Worm (Caenorhabditis elegans) whole organism, L3 larva: ENCODE results near the gene D2096.10.
A peak's percentile ranks its signal among the peaks of the same experiment; 100 is the strongest.

Experiments used
- R02D3.7 ChIP-seq: fragments of 150-350 bp; optimal IDR thresholded peaks from 2 replicates; lab custom pipeline; 2014; ENCODE audit warnings: missing biosample characterization, missing genetic modification characterization
- aly-2 ChIP-seq: fragments of 150-350 bp; optimal IDR thresholded peaks from 2 replicates; lab custom pipeline; 2014; ENCODE audit warnings: missing biosample characterization, missing genetic modification characterization
- ama-1 ChIP-seq: fragments of 150-350 bp; optimal IDR thresholded peaks from 2 replicates; lab custom pipeline; 2018
- ceh-16 ChIP-seq: sonication (generic microtip); optimal IDR thresholded peaks from 2 replicates; lab custom pipeline; 2017; ENCODE audit warnings: missing biosample characterization, missing genetic modification characterization
- ceh-28 ChIP-seq: fragments of 150-350 bp; optimal IDR thresholded peaks from 2 replicates; lab custom pipeline; 2014; ENCODE audit warnings: missing biosample characterization, missing genetic modification reagents, missing genetic modification characterization
- ceh-82 ChIP-seq: fragments of 150-350 bp; optimal IDR thresholded peaks from 2 replicates; lab custom pipeline; 2014; ENCODE audit warnings: missing biosample characterization, missing genetic modification characterization
- ceh-9 ChIP-seq: sonication (generic microtip); optimal IDR thresholded peaks from 2 replicates; lab custom pipeline; 2018; ENCODE audit warnings: missing biosample characterization, missing genetic modification characterization
- daf-12 ChIP-seq: fragments of 150-350 bp; optimal IDR thresholded peaks from 2 replicates; lab custom pipeline; 2014; ENCODE audit warnings: missing biosample characterization, missing genetic modification reagents, missing genetic modification characterization
- egl-27 ChIP-seq: sonication (generic microtip); optimal IDR thresholded peaks from 4 replicates; lab custom pipeline; 2017; ENCODE audit warnings: missing biosample characterization, missing genetic modification reagents, missing genetic modification characterization
- egl-5 ChIP-seq: fragments of 150-350 bp; optimal IDR thresholded peaks from 2 replicates; lab custom pipeline; 2017; ENCODE audit warnings: missing biosample characterization, missing genetic modification reagents, missing genetic modification characterization, inconsistent platforms
- elt-1 ChIP-seq: fragments of 150-350 bp; optimal IDR thresholded peaks from 2 replicates; lab custom pipeline; 2014; ENCODE audit warnings: missing biosample characterization, missing genetic modification characterization
- elt-2 ChIP-seq: sonication (generic microtip); optimal IDR thresholded peaks from 2 replicates; lab custom pipeline; 2016; ENCODE audit warnings: missing genetic modification reagents, mild to moderate bottlenecking, missing genetic modification characterization, missing compliant biosample characterization
- elt-3 ChIP-seq, 3 experiments: fragments of 150-350 bp in 1 of 3; sonication (generic microtip) in 2 of 3; optimal IDR thresholded peaks; 2 replicates in 2 of 3; 4 replicates in 1 of 3; lab custom pipeline; 2014 to 2017; ENCODE audit warnings: missing biosample characterization in 3 of 3, missing genetic modification characterization in 3 of 3
- eor-1 ChIP-seq, 2 experiments: fragments of 150-350 bp; optimal IDR thresholded peaks; 2 replicates each; lab custom pipeline; 2014 to 2018; ENCODE audit warnings: missing biosample characterization in 2 of 2, missing genetic modification characterization in 2 of 2
- fkh-10 ChIP-seq: sonication (generic microtip); optimal IDR thresholded peaks from 2 replicates; lab custom pipeline; 2017; ENCODE audit warnings: missing biosample characterization, missing genetic modification reagents, missing genetic modification characterization
- fkh-2 ChIP-seq: fragments of 150-350 bp; optimal IDR thresholded peaks from 2 replicates; lab custom pipeline; 2014; ENCODE audit warnings: missing biosample characterization, missing genetic modification reagents, missing genetic modification characterization
- fos-1 ChIP-seq: fragments of 150-350 bp; optimal IDR thresholded peaks from 2 replicates; lab custom pipeline; 2014; ENCODE audit warnings: missing biosample characterization, missing genetic modification characterization
- hmg-11 ChIP-seq: sonication (generic microtip); optimal IDR thresholded peaks from 2 replicates; lab custom pipeline; 2016; ENCODE audit warnings: missing genetic modification characterization, missing compliant biosample characterization
- jun-1 ChIP-seq: fragments of 150-350 bp; optimal IDR thresholded peaks from 2 replicates; lab custom pipeline; 2014; ENCODE audit warnings: missing biosample characterization, missing genetic modification reagents, missing genetic modification characterization
- lin-15B ChIP-seq: fragments of 150-350 bp; optimal IDR thresholded peaks from 2 replicates; lab custom pipeline; 2014; ENCODE audit warnings: missing biosample characterization, missing genetic modification characterization
- lin-39 ChIP-seq: fragments of 150-350 bp; optimal IDR thresholded peaks from 2 replicates; lab custom pipeline; 2018; ENCODE audit warnings: missing biosample characterization, missing genetic modification reagents, missing genetic modification characterization
- lsy-12 ChIP-seq: sonication (generic microtip); optimal IDR thresholded peaks from 2 replicates; lab custom pipeline; 2016; ENCODE audit warnings: mild to moderate bottlenecking, missing genetic modification characterization, missing compliant biosample characterization
- mdl-1 ChIP-seq: fragments of 150-350 bp; optimal IDR thresholded peaks from 2 replicates; lab custom pipeline; 2014; ENCODE audit warnings: missing biosample characterization, missing genetic modification characterization
- mml-1 ChIP-seq: fragments of 150-350 bp; sonication (generic microtip); optimal IDR thresholded peaks from 3 replicates; lab custom pipeline; 2014; ENCODE audit warnings: missing biosample characterization, missing genetic modification characterization
- nfya-1 ChIP-seq: sonication (generic microtip); optimal IDR thresholded peaks from 2 replicates; lab custom pipeline; 2017; ENCODE audit warnings: missing genetic modification characterization, mild to moderate bottlenecking, missing compliant biosample characterization, antibody characterized with exemption, moderate library complexity; ENCODE audit not compliant: insufficient read depth
- nhr-11 ChIP-seq: fragments of 150-350 bp; optimal IDR thresholded peaks from 2 replicates; lab custom pipeline; 2014; ENCODE audit warnings: missing biosample characterization, missing genetic modification characterization
- nhr-12 ChIP-seq: fragments of 150-350 bp; optimal IDR thresholded peaks from 2 replicates; lab custom pipeline; 2014; ENCODE audit warnings: missing biosample characterization, missing genetic modification characterization
- nhr-23 ChIP-seq: fragments of 150-350 bp; optimal IDR thresholded peaks from 2 replicates; lab custom pipeline; 2014; ENCODE audit warnings: missing biosample characterization, missing genetic modification reagents, missing genetic modification characterization
- nhr-25 ChIP-seq: sonication (generic microtip); optimal IDR thresholded peaks from 2 replicates; lab custom pipeline; 2017; ENCODE audit warnings: missing biosample characterization, missing genetic modification characterization
- nhr-43 ChIP-seq: sonication (generic microtip); optimal IDR thresholded peaks from 2 replicates; lab custom pipeline; 2016; ENCODE audit warnings: mild to moderate bottlenecking, missing genetic modification characterization, missing compliant biosample characterization; ENCODE audit not compliant: poor library complexity, severe bottlenecking
- nhr-67 ChIP-seq: fragments of 150-350 bp; optimal IDR thresholded peaks from 2 replicates; lab custom pipeline; 2014; ENCODE audit warnings: missing biosample characterization, missing genetic modification characterization
- nhr-76 ChIP-seq: fragments of 150-350 bp; sonication (generic microtip); optimal IDR thresholded peaks from 5 replicates; lab custom pipeline; 2014; ENCODE audit warnings: missing biosample characterization, missing genetic modification characterization
- nhr-77 ChIP-seq: fragments of 150-350 bp; optimal IDR thresholded peaks from 2 replicates; lab custom pipeline; 2014; ENCODE audit warnings: missing biosample characterization, missing genetic modification characterization
- pha-4 ChIP-seq: fragments of 150-350 bp; optimal IDR thresholded peaks from 2 replicates; lab custom pipeline; 2014; ENCODE audit warnings: missing biosample characterization, missing genetic modification reagents, missing genetic modification characterization
- pqm-1 ChIP-seq: fragments of 150-350 bp; optimal IDR thresholded peaks from 2 replicates; lab custom pipeline; 2017; ENCODE audit warnings: missing biosample characterization, missing genetic modification characterization, inconsistent platforms
- sea-2 ChIP-seq: fragments of 150-350 bp; sonication (generic microtip); optimal IDR thresholded peaks from 4 replicates; lab custom pipeline; 2014; ENCODE audit warnings: missing biosample characterization, missing genetic modification reagents, missing genetic modification characterization
- skn-1 ChIP-seq: fragments of 150-350 bp; optimal IDR thresholded peaks from 2 replicates; lab custom pipeline; 2014; ENCODE audit warnings: missing biosample characterization, missing genetic modification characterization
- snpc-4 ChIP-seq: fragments of 150-350 bp; optimal IDR thresholded peaks from 2 replicates; lab custom pipeline; 2014; ENCODE audit warnings: missing biosample characterization, missing genetic modification characterization
- tbx-2 ChIP-seq: sonication (generic microtip); optimal IDR thresholded peaks from 2 replicates; lab custom pipeline; 2016; ENCODE audit warnings: mild to moderate bottlenecking, missing genetic modification characterization, missing compliant biosample characterization
- unc-39 ChIP-seq: sonication (generic microtip); optimal IDR thresholded peaks from 4 replicates; lab custom pipeline; 2017; ENCODE audit warnings: missing biosample characterization, missing genetic modification characterization
- unc-62 ChIP-seq: fragments of 150-350 bp; sonication (generic microtip); optimal IDR thresholded peaks from 4 replicates; lab custom pipeline; 2014; ENCODE audit warnings: missing biosample characterization, missing genetic modification reagents, missing genetic modification characterization
- zag-1 ChIP-seq: fragments of 150-350 bp; optimal IDR thresholded peaks from 2 replicates; lab custom pipeline; 2014; ENCODE audit warnings: missing biosample characterization, missing genetic modification characterization
- ztf-11 ChIP-seq: fragments of 150-350 bp; optimal IDR thresholded peaks from 2 replicates; lab custom pipeline; 2014; ENCODE audit warnings: missing biosample characterization, missing genetic modification characterization
- ztf-4 ChIP-seq: fragments of 150-350 bp; optimal IDR thresholded peaks from 2 replicates; lab custom pipeline; 2014; ENCODE audit warnings: missing biosample characterization, missing genetic modification characterization

Gene D2096.10

DNA sequence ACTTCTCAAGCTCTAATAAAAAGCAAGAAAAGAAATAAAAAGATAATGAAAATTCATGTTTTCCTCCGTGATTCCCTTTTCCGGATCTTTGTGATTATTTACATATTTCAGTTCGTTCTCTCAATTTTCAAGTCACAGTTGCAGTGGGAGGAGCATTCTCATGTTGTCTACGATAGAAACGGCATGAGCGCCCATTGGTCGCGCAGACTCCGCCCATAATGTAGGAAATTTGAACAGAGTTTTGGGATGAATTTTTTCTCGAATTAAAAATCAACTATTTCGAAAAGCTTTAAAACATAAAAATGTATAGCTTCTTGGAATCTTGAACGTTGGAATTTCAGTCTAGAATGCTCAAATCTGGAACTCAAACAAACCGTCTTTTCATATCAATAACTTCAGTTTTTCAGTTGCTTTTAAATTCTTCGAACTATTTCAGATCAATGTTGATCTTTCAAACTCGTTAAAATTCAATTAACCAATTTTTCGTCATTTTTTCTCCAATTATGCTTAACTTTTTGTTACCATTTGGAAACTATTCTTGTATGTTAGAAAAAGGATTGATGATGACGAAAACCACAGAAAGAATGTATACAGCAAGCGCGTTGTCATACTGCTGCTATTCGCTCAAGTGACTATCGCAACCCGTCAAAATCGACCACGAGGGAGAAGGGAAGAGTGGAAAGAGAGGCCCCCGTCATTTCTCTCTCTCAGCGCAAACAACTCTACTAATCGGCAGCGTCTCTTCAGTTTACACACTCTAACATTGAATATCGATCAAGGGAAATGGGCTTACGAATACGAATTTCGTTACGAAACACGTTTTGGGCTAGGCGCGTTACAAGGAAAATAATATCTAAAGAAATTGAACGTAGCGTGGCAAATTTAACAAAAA lies 42.8 kb upstream of the D2096.10 start:
- TF ChIP-seq ztf-4 (peak; percentile 16), R02D3.7 (tag; lab: Kevin White, UChicago) (peak; percentile 67), ceh-28 (tag; lab: Kevin White, UChicago) (peak; percentile 81), nfya-1 (tag; lab: Kevin White, UChicago) (peak; percentile 100), skn-1 (tag; lab: Kevin White, UChicago) (peak; percentile 64), sea-2 (no peak), aly-2 (tag; lab: Kevin White, UChicago) (peak; percentile 78), ceh-16 (peak; percentile 21), ztf-11 (tag; lab: Kevin White, UChicago) (no peak), lsy-12 (tag; lab: Kevin White, UChicago) (peak; percentile 58), pqm-1 (tag; lab: Kevin White, UChicago) (no peak), egl-27 (tag; lab: Kevin White, UChicago) (peak; percentile 21), lin-39 (tag; lab: Kevin White, UChicago) (peak; percentile 78), elt-3 (tag; optimal IDR thresholded peaks at IDR 0.05; lab: Kevin White, UChicago) (peak in 1 of 3 experiments; percentile 10), unc-62 (peak; percentile 72), lin-15B (tag; lab: Kevin White, UChicago) (peak; percentile 52), nhr-43 (tag; lab: Kevin White, UChicago) (peak; percentile 79), nhr-11 (tag; lab: Kevin White, UChicago) (no peak), tbx-2 (tag; lab: Kevin White, UChicago) (peak; percentile 57), fkh-2 (tag; lab: Kevin White, UChicago) (peak; percentile 42), fkh-10 (no peak), nhr-76 (tag; lab: Kevin White, UChicago) (no peak), nhr-77 (tag; lab: Kevin White, UChicago) (no peak), mdl-1 (tag; lab: Kevin White, UChicago) (peak; percentile 64), ceh-82 (peak; percentile 31), elt-2 (tag; lab: Kevin White, UChicago) (peak; percentile 35), snpc-4 (tag; lab: Kevin White, UChicago) (peak; percentile 78), unc-39 (tag; lab: Kevin White, UChicago) (no peak), pha-4 (tag; lab: Kevin White, UChicago) (peak; percentile 81), ceh-9 (no peak), nhr-23 (tag; lab: Kevin White, UChicago) (peak; percentile 78), nhr-25 (tag; lab: Kevin White, UChicago) (peak; percentile 86), ama-1 (lab: Kevin White, UChicago) (peak; percentile 99), jun-1 (tag; lab: Kevin White, UChicago) (peak; percentile 52)

DNA sequence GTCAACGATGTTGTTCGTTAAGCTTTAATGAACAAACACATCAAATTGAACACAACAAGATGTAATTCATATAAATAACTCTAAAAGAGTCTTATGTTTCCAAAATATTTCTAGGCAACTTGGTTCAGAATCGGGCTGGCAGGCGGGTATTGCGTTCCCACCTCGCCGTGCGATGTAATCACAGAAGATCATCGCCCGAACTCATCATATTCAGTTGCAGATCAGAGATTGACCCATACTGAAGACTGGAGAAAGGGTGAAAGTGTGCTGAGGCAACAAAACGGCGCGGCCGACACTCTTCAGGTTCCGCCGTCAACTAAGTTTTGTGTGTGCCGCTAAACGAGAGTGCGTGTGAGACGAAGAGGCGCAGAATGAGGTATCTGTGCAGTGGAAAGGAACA lies 39.5 kb upstream of the D2096.10 start:
- TF ChIP-seq zag-1 (tag; lab: Kevin White, UChicago): no peak
- TF ChIP-seq egl-27 (tag; lab: Kevin White, UChicago): no peak
- peak; percentile 90 for TF ChIP-seq lsy-12 (tag; lab: Kevin White, UChicago)
- no peak for TF ChIP-seq jun-1 (tag; lab: Kevin White, UChicago)
- peak; percentile 46 for TF ChIP-seq pqm-1 (tag; lab: Kevin White, UChicago)
- TF ChIP-seq fos-1 (tag; lab: Kevin White, UChicago): peak; percentile 54
- TF ChIP-seq sea-2: no peak
- TF ChIP-seq snpc-4 (tag; lab: Kevin White, UChicago): peak; percentile 99
- peak; percentile 71 for TF ChIP-seq elt-2 (tag; lab: Kevin White, UChicago)
- peak; percentile 85 for TF ChIP-seq nfya-1 (tag; lab: Kevin White, UChicago)
- no peak for TF ChIP-seq unc-39 (tag; lab: Kevin White, UChicago)
- TF ChIP-seq nhr-77 (tag; lab: Kevin White, UChicago): peak; percentile 53
- no peak for TF ChIP-seq ceh-16
- TF ChIP-seq lin-15B (tag; lab: Kevin White, UChicago): peak; percentile 70
- no peak for TF ChIP-seq ztf-11 (tag; lab: Kevin White, UChicago)
- peak; percentile 51 for TF ChIP-seq lin-39 (tag; lab: Kevin White, UChicago)
- TF ChIP-seq ama-1 (lab: Kevin White, UChicago): peak; percentile 97
- TF ChIP-seq aly-2 (tag; lab: Kevin White, UChicago): no peak
- no peak for TF ChIP-seq nhr-11 (tag; lab: Kevin White, UChicago)
- peak; percentile 76 for TF ChIP-seq nhr-43 (tag; lab: Kevin White, UChicago)
- no peak for TF ChIP-seq nhr-76 (tag; lab: Kevin White, UChicago)
- peak; percentile 38 for TF ChIP-seq fkh-2 (tag; lab: Kevin White, UChicago)
- TF ChIP-seq nhr-67 (tag; lab: Kevin White, UChicago): no peak
- TF ChIP-seq daf-12: no peak
- TF ChIP-seq elt-1 (tag; lab: Kevin White, UChicago): no peak
- TF ChIP-seq mdl-1 (tag; lab: Kevin White, UChicago): no peak
- no peak for TF ChIP-seq fkh-10
- peak; percentile 85 for TF ChIP-seq tbx-2 (tag; lab: Kevin White, UChicago)
- no peak for TF ChIP-seq egl-5 (tag; lab: Kevin White, UChicago)
- TF ChIP-seq eor-1 (tag; optimal IDR thresholded peaks at IDR 0.05; lab: Kevin White, UChicago): no peak
- peak; percentile 84 for TF ChIP-seq hmg-11 (tag; lab: Kevin White, UChicago)
- TF ChIP-seq skn-1 (tag; lab: Kevin White, UChicago): no peak
- TF ChIP-seq ceh-28 (tag; lab: Kevin White, UChicago): peak; percentile 54
- peak; percentile 5 for TF ChIP-seq ztf-4
- peak; percentile 78 for TF ChIP-seq nhr-25 (tag; lab: Kevin White, UChicago)
- TF ChIP-seq nhr-23 (tag; lab: Kevin White, UChicago): peak; percentile 60
- TF ChIP-seq mml-1: no peak
- TF ChIP-seq nhr-12: no peak
- TF ChIP-seq unc-62: peak; percentile 43
- no peak for TF ChIP-seq ceh-9
- peak; percentile 38 for TF ChIP-seq R02D3.7 (tag; lab: Kevin White, UChicago)
